Fruit fly (Drosophila melanogaster) whole organism, wandering third instar larva: Measurements from ENCODE around the gene Pp1alpha-96A.

ENCODE experiments used
- CG32264 ChIP-seq: fragments of 200-800 bp; sonication (Bioruptor generic); optimal IDR thresholded peaks from 2 replicates; lab custom pipeline; 2016; ENCODE audit warnings: missing biosample characterization, missing genetic modification characterization
- Dfd ChIP-seq: fragments of >200 bp; optimal IDR thresholded peaks from 2 replicates; lab custom pipeline; 2017; ENCODE audit warnings: missing biosample characterization, missing genetic modification characterization
- Hnf4 ChIP-seq: fragments of 200-800 bp; sonication (Bioruptor generic); optimal IDR thresholded peaks from 2 replicates; lab custom pipeline; 2016; ENCODE audit warnings: missing biosample characterization, mild to moderate bottlenecking, missing genetic modification characterization
- Hr83 ChIP-seq: fragments of 200-300 bp; sonication (Bioruptor generic); optimal IDR thresholded peaks from 2 replicates; lab custom pipeline; 2016; ENCODE audit warnings: missing biosample characterization, mild to moderate bottlenecking, missing genetic modification characterization, moderate library complexity; ENCODE audit not compliant: poor library complexity, severe bottlenecking
- Myc ChIP-seq: fragments of >200 bp; optimal IDR thresholded peaks from 2 replicates; lab custom pipeline; 2017
- Sp1 ChIP-seq: fragments of 200-800 bp; sonication (Bioruptor generic); optimal IDR thresholded peaks from 3 replicates; lab custom pipeline; 2019; ENCODE audit warnings: missing biosample characterization, mild to moderate bottlenecking, missing genetic modification characterization, moderate library complexity
- Vsx2 ChIP-seq: fragments of 200-300, 225-300 bp; sonication (Bioruptor generic); optimal IDR thresholded peaks from 2 replicates; lab custom pipeline; 2018; ENCODE audit warnings: missing biosample characterization, missing genetic modification characterization; ENCODE audit not compliant: partially characterized antibody
- brk ChIP-seq: fragments of 200-800 bp; sonication (Bioruptor generic); optimal IDR thresholded peaks from 2 replicates; lab custom pipeline; 2016; ENCODE audit warnings: missing biosample characterization, mild to moderate bottlenecking, missing genetic modification characterization
- foxo ChIP-seq, 2 experiments: fragments of 200-800 bp; sonication (Bioruptor generic); optimal IDR thresholded peaks; 2 replicates in 1 of 2; 3 replicates in 1 of 2; lab custom pipeline; 2016 to 2017; ENCODE audit warnings: missing biosample characterization in 2 of 2, missing genetic modification characterization in 2 of 2
- psq ChIP-seq: fragments of 200-800 bp; sonication (Bioruptor generic); optimal IDR thresholded peaks from 3 replicates; lab custom pipeline; 2017; ENCODE audit warnings: missing biosample characterization, mild to moderate bottlenecking, missing genetic modification characterization, moderate library complexity
- tai ChIP-seq: sonication (Bioruptor generic); optimal IDR thresholded peaks from 2 replicates; lab custom pipeline; 2016; ENCODE audit warnings: missing biosample characterization, missing genetic modification characterization

- TF ChIP-seq Vsx2 (GFP tag; lab: Kevin White, UChicago) (no peak), tai (GFP tag; lab: Kevin White, UChicago) (no peak), foxo (GFP tag; optimal IDR thresholded peaks at IDR 0.05; lab: Kevin White, UChicago) (no peak), Myc (lab: Kevin White, UChicago) (no peak), brk (GFP tag; lab: Kevin White, UChicago) (no peak), Hr83 (GFP tag; lab: Kevin White, UChicago) (no peak), psq (GFP tag; lab: Kevin White, UChicago) (no peak), Hnf4 (GFP tag; lab: Kevin White, UChicago) (no peak), Sp1 (GFP tag; lab: Kevin White, UChicago) (no peak), CG32264 (GFP tag; lab: Kevin White, UChicago) (no peak), Dfd (GFP tag; lab: Kevin White, UChicago) (no peak)
Measured at dm6 chr3R:24569669-24570349, 51.7 kb downstream of the Pp1alpha-96A start.
